Worm (Caenorhabditis elegans): Measurements from ENCODE around the gene Y64G10A.2.

DNA sequence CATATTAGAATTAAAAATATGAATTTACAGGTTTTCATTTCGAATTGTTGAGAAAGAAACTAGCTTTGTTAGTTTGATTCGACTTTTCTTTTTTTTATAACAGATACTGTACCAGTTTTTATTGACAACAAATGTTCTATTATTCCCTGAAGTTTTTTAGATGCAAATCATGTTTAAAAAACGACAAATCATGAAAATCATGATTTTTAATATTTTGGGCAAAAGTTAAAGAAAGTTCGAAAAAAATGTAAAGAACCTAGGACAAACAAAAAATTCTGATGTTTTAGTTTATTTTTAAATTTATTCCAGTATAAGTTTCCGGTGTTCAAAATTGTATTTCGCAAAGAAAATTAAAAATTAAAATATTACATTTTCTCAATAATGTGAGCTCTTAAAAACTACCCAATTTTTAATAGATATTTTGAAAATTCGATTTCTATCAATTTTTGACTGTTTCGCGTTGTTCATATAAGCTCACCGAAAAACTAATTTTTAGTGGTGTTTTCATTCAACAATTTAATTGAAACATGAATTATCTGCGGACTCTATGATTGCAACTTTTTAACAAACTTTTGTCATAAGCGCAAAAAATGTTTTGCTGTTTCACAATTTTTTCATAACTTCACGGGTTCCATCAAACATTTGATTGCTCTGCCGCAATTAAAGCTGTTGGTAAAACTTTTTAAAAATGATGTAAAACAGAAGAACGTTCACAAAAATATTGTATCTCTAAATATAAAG, 2.7 kb downstream of the Y64G10A.2 start, which contains the start of gene Y64G10A.10:
- no peak for TF ChIP-seq ztf-23 (GFP tag; IDR thresholded peaks at IDR 0.05)
- no peak for TF ChIP-seq flt-1 (GFP tag; IDR thresholded peaks at IDR 0.05)
- no peak for TF ChIP-seq ref-1 (GFP tag; conservative IDR thresholded peaks at IDR 0.05)
- no peak for TF ChIP-seq cog-1 (tag; optimal IDR thresholded peaks at IDR 0.05)
- TF ChIP-seq T22C8.4 (GFP tag; IDR thresholded peaks at IDR 0.05): no peak
- TF ChIP-seq tab-1 (GFP tag; IDR thresholded peaks at IDR 0.05): no peak
- TF ChIP-seq ztf-29 (GFP tag; IDR thresholded peaks at IDR 0.05): no peak
- TF ChIP-seq klf-2 (GFP tag; conservative IDR thresholded peaks at IDR 0.05): no peak
